Fruit fly (Drosophila melanogaster): ENCODE measurements around the gene CG32069.

The CG32069 gene

DNA sequence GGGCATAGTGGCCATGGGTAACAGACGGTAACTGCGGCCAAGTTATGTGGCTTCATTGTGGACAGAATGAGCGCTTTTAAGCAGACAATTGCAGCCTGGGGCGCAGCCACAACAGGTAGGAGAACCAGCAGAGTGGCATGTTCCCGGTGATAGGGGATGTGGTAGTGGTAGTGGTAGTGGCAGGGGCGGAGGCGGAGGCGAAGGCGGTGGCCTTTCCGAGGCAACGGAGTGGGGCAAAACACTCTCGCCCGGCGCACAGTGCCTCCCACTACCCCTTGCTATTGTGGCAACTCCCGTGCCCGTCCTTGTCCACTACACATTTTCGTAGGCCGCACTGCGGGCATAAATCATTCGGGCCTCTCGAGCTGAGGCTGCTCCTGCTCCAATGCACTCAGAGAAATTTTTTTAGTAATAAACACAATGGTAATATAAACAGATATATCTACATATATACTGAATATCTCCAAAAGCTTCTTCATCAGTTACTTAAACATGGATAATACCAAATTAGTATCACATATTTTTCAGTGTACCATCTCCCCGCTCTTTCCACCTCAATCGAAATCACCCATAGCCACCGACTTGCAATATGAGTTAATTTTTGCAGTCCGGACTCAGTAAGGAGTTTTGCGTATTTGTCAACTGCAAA lies 29.0 kb downstream of the CG32069 start:
- TF ChIP-seq CG12605 (GFP tag; IDR thresholded peaks at IDR 0.05) (peak; percentile 73), rn (GFP tag; IDR thresholded peaks at IDR 0.05) (0 out of 2 replicates have a peak, but pooled peaks have one; percentile 31), CG10348 (GFP tag; IDR thresholded peaks at IDR 0.05) (no peak), EcR (GFP tag; optimal IDR thresholded peaks at IDR 0.05) (peak; percentile 25), Pif1A (GFP tag; optimal IDR thresholded peaks at IDR 0.05) (peak; percentile 77), Ets98B (GFP tag; IDR thresholded peaks at IDR 0.05) (peak; percentile 76), CG34367 (tag; optimal IDR thresholded peaks at IDR 0.05) (peak; percentile 74), CG13204 (GFP tag; optimal IDR thresholded peaks at IDR 0.05) (peak; percentile 72), CG15710 (tag; optimal IDR thresholded peaks at IDR 0.05) (peak; percentile 79), Pif1B (GFP tag; optimal IDR thresholded peaks at IDR 0.05) (peak; percentile 66), CG8301 (tag; optimal IDR thresholded peaks at IDR 0.05) (peak; percentile 70), gl (tag; optimal IDR thresholded peaks at IDR 0.05) (peak; percentile 65), CG17806 (tag; optimal IDR thresholded peaks at IDR 0.05) (peak; percentile 85), fd96Ca (GFP tag; IDR thresholded peaks at IDR 0.05) (peak; percentile 74), D1 (tag; optimal IDR thresholded peaks at IDR 0.05) (peak; percentile 56), CG9948 (tag; optimal IDR thresholded peaks at IDR 0.05) (peak; percentile 80), CG14655 (GFP tag; optimal IDR thresholded peaks at IDR 0.05) (peak; percentile 77), CG32121 (GFP tag; IDR thresholded peaks at IDR 0.05) (peak; percentile 66), Snoo (tag; optimal IDR thresholded peaks at IDR 0.05) (peak; percentile 62), CG4496 (GFP tag; IDR thresholded peaks at IDR 0.05) (peak; percentile 78), CG8159 (tag; optimal IDR thresholded peaks at IDR 0.05) (peak; percentile 83)

- TF ChIP-seq CG4496 (GFP tag; IDR thresholded peaks at IDR 0.05) (0 out of 3 replicates have a peak, but pooled peaks have one; percentile 38), D1 (tag; optimal IDR thresholded peaks at IDR 0.05) (no peak), fd96Ca (GFP tag; IDR thresholded peaks at IDR 0.05) (0 out of 3 replicates have a peak, but pooled peaks have one; percentile 40), Pif1A (GFP tag; optimal IDR thresholded peaks at IDR 0.05) (no peak), Ets98B (GFP tag; IDR thresholded peaks at IDR 0.05) (peak; percentile 59; the same call in 1 of the 2 replicates), CG32121 (GFP tag; IDR thresholded peaks at IDR 0.05) (peak; percentile 54; the same call in 1 of the 2 replicates), CG9948 (tag; optimal IDR thresholded peaks at IDR 0.05) (peak; percentile 50), Snoo (tag; optimal IDR thresholded peaks at IDR 0.05) (peak; percentile 6), CG34367 (tag; optimal IDR thresholded peaks at IDR 0.05) (peak; percentile 39), rn (GFP tag; IDR thresholded peaks at IDR 0.05) (no peak), CG13204 (GFP tag; optimal IDR thresholded peaks at IDR 0.05) (peak; percentile 9), gl (tag; optimal IDR thresholded peaks at IDR 0.05) (no peak), CG12605 (GFP tag; IDR thresholded peaks at IDR 0.05) (no peak; the same call in 1 of the 2 replicates), Pif1B (GFP tag; optimal IDR thresholded peaks at IDR 0.05) (peak; percentile 22), CG14655 (GFP tag; optimal IDR thresholded peaks at IDR 0.05) (peak; percentile 60), CG17806 (tag; optimal IDR thresholded peaks at IDR 0.05) (peak; percentile 47), EcR (GFP tag; optimal IDR thresholded peaks at IDR 0.05) (no peak), CG15710 (tag; optimal IDR thresholded peaks at IDR 0.05) (peak; percentile 53), CG8301 (tag; optimal IDR thresholded peaks at IDR 0.05) (peak; percentile 47), CG10348 (GFP tag; IDR thresholded peaks at IDR 0.05) (no peak), CG8159 (tag; optimal IDR thresholded peaks at IDR 0.05) (peak; percentile 60)
Measured at dm6 chr3L:11031784-11032183, 30.6 kb downstream of the CG32069 start.

DNA sequence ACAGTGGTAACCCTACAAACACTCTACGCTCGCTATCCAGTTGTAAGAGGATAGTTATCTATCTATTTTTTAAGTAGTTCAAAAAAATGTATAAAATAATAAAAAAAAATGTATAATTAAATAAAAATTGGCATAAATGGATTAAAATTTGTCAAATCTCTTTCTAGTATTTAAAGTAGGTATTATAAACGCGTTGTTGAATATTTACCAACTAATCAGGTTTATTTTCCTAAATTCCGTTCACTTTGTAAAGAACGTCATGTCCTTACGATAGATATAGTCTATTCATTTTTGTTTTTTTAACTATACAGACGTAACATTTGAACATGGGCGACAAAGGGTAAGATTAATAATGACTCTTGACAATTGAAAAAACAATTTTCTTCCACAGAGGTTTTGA lies 35.1 kb downstream of the CG32069 start, which contains the start of gene CG32081:
TSS of gene CG32081 (plus strand) at position 301 of the 400 bp plus-strand sequence.
- TF ChIP-seq Pif1B (GFP tag; optimal IDR thresholded peaks at IDR 0.05) = no peak
- no peak for TF ChIP-seq CG34367 (tag; optimal IDR thresholded peaks at IDR 0.05)
- no peak for TF ChIP-seq CG10348 (GFP tag; IDR thresholded peaks at IDR 0.05)
- no peak for TF ChIP-seq CG32121 (GFP tag; IDR thresholded peaks at IDR 0.05)
- TF ChIP-seq Ets98B (GFP tag; IDR thresholded peaks at IDR 0.05) = no peak
- no peak for TF ChIP-seq CG17806 (tag; optimal IDR thresholded peaks at IDR 0.05)
- TF ChIP-seq rn (GFP tag; IDR thresholded peaks at IDR 0.05) = no peak
- TF ChIP-seq CG13204 (GFP tag; optimal IDR thresholded peaks at IDR 0.05) = no peak
- no peak for TF ChIP-seq CG12605 (GFP tag; IDR thresholded peaks at IDR 0.05)
- TF ChIP-seq Pif1A (GFP tag; optimal IDR thresholded peaks at IDR 0.05) = no peak
- TF ChIP-seq Snoo (tag; optimal IDR thresholded peaks at IDR 0.05) = no peak
- TF ChIP-seq CG8159 (tag; optimal IDR thresholded peaks at IDR 0.05) = no peak
- no peak for TF ChIP-seq CG15710 (tag; optimal IDR thresholded peaks at IDR 0.05)

DNA sequence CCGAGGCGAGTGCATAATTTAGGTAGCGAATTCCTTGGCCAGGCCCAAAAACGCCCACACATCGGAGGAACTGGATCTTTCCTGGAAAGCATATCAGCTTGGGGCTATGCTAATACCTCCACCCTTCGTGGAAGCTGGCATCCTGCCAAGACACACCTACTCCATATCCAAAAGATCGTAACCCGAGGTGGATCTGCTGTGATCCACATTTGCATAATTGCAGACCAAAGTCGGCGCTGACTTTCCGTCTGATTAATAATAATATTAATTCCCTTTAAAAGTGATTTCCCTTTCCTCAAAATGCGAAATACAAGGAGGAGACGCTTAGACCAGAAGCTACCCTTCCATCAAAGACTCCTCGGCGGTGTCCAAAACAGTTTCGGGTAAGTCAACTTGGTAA lies 37.2 kb downstream of the CG32069 start, which contains the start of gene CG32079:
TSS of gene CG32079 (plus strand) at position 301 of the 400 bp plus-strand sequence.
- TF ChIP-seq CG9948 (tag; optimal IDR thresholded peaks at IDR 0.05) (no peak), CG8159 (tag; optimal IDR thresholded peaks at IDR 0.05) (no peak), Snoo (tag; optimal IDR thresholded peaks at IDR 0.05) (no peak)

DNA sequence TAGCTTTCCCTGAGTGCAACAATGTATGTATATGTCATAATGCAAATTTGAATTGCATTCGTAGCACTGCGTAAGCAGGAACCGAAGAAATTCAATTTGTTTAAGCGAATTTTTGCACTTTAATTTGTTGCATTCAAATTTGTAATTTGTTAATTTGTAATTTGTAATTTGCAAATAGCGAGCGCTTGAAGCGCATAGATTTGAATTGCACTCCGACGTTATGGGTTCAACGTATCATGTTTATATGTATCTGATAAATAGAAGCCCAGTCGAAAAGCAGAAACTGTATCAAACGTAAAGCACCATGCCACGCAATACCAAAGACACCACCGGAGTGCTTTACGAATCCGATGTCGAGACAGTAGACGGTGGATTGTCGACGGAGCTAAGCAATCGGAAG lies 39.2 kb downstream of the CG32069 start, which contains the start of gene Fad2:
TSS of gene Fad2 (plus strand) at position 301 of the 400 bp plus-strand sequence.
- no peak for TF ChIP-seq fd96Ca (GFP tag; IDR thresholded peaks at IDR 0.05)
- no peak for TF ChIP-seq EcR (GFP tag; optimal IDR thresholded peaks at IDR 0.05)

- 0 out of 2 replicates have a peak, but pooled peaks have one; percentile 26 for TF ChIP-seq CG10348 (GFP tag; IDR thresholded peaks at IDR 0.05)
- TF ChIP-seq EcR (GFP tag; optimal IDR thresholded peaks at IDR 0.05) = peak; percentile 51
- TF ChIP-seq Pif1B (GFP tag; optimal IDR thresholded peaks at IDR 0.05) = no peak
- TF ChIP-seq Ets98B (GFP tag; IDR thresholded peaks at IDR 0.05) = no peak
- no peak for TF ChIP-seq CG17806 (tag; optimal IDR thresholded peaks at IDR 0.05)
- 0 out of 3 replicates have a peak, but pooled peaks have one; percentile 5 for TF ChIP-seq fd96Ca (GFP tag; IDR thresholded peaks at IDR 0.05)
- TF ChIP-seq CG4496 (GFP tag; IDR thresholded peaks at IDR 0.05) = 0 out of 3 replicates have a peak, but pooled peaks have one; percentile 27
- TF ChIP-seq CG13204 (GFP tag; optimal IDR thresholded peaks at IDR 0.05) = peak; percentile 87
Measured at dm6 chr3L:11021958-11022357, 40.5 kb downstream of the CG32069 start.
